Worm (Caenorhabditis elegans): ENCODE measurements around the gene evl-20.

DNA sequence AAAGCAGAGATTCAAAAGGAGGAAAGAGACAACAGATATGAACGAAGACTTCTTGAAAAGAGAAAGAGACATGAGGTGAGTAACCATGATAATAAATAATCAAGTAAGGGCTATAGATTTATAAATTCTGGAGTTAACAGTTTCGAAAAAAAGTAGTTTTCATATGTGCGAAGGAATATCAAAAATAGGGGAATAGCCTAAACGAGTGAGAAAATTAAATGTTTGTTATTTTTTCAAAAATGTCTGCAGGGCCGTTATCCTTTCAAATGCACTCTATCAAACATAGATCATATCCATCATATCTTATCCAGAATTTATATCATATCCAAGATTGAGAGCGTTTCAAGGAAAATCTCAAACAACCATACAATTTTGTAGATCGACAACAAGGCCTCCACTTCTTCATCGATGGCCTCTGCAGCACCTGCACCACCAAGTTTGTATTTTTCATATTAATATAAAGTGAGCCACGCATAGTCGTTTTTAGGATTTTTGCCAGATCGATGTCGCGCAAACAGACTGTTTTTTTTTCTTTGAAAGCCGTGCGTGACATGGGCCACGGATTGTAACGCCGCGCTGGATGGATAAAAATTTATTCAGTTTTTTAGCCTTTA is 23.2 kb upstream of the evl-20 start:
- TF ChIP-seq dao-5 (tag; optimal IDR thresholded peaks at IDR 0.05) (no peak), him-1 (tag; optimal IDR thresholded peaks at IDR 0.05) (no peak)
